Worm (Caenorhabditis elegans) whole organism, mixed stage, embryonic: ENCODE results near the gene AC7.3.

ENCODE experiments used
- lin-13 ChIP-seq: fragments of 150-350 bp; optimal IDR thresholded peaks from 2 replicates; lab custom pipeline; 2014; ENCODE audit warnings: missing biosample characterization, missing genetic modification characterization
- snpc-4 ChIP-seq: fragments of 150-350 bp; optimal IDR thresholded peaks from 2 replicates; lab custom pipeline; 2014; ENCODE audit warnings: missing biosample characterization, missing genetic modification characterization
- unc-39 ChIP-seq: fragments of 150-350 bp; optimal IDR thresholded peaks from 2 replicates; lab custom pipeline; 2014; ENCODE audit warnings: missing biosample characterization, missing genetic modification characterization

ce11 chrIV:5137809-5138208 lies 26.2 kb downstream of the AC7.3 start:
- no peak for TF ChIP-seq snpc-4 (tag; lab: Kevin White, UChicago)
- TF ChIP-seq lin-13 = no peak
- TF ChIP-seq unc-39 = no peak
